Worm (Caenorhabditis elegans): ENCODE data around the gene acs-1.
A peak's percentile ranks its signal among the peaks of the same experiment; 100 is the strongest.

The acs-1 gene

ce11 chrV:6522879-6523497 is 1.8 kb upstream of the acs-1 start (continued):
- no peak for TF ChIP-seq ztf-26 (tag; optimal IDR thresholded peaks at IDR 0.05)
- TF ChIP-seq ceh-27 (GFP tag; optimal IDR thresholded peaks at IDR 0.05): no peak
- TF ChIP-seq mxl-1 (tag; optimal IDR thresholded peaks at IDR 0.05): no peak
- peak; percentile 72 for TF ChIP-seq dox-1 (GFP tag; IDR thresholded peaks at IDR 0.05)
- TF ChIP-seq F10E7.11 (tag; optimal IDR thresholded peaks at IDR 0.05): no peak
- TF ChIP-seq rcor-1 (GFP tag; IDR thresholded peaks at IDR 0.05): no peak
- no peak for TF ChIP-seq dpff-1 (tag; optimal IDR thresholded peaks at IDR 0.05)

- TF ChIP-seq atf-7 (tag; optimal IDR thresholded peaks at IDR 0.05): no peak
- no peak for TF ChIP-seq attf-3 (GFP tag; conservative IDR thresholded peaks at IDR 0.05)
- TF ChIP-seq unc-130 (GFP tag; optimal IDR thresholded peaks at IDR 0.05): no peak
- TF ChIP-seq F37B4.10 (GFP tag; IDR thresholded peaks at IDR 0.05): no peak
- no peak for TF ChIP-seq lsl-1 (GFP tag; optimal IDR thresholded peaks at IDR 0.05)
- no peak for TF ChIP-seq nhr-27 (tag; optimal IDR thresholded peaks at IDR 0.05)
- no peak for TF ChIP-seq mel-28 (tag; optimal IDR thresholded peaks at IDR 0.05; ENCODE audit: borderline replicate concordance)
- no peak for TF ChIP-seq ceh-58 (GFP tag; IDR thresholded peaks at IDR 0.05)
- TF ChIP-seq ztf-6 (GFP tag; IDR thresholded peaks at IDR 0.05): no peak
- no peak for TF ChIP-seq ceh-40 (GFP tag; IDR thresholded peaks at IDR 0.05)
- TF ChIP-seq ceh-91 (GFP tag; IDR thresholded peaks at IDR 0.05): no peak
Observed at ce11 chrV:6533030-6533429, 8.2 kb downstream of the acs-1 start, which contains the start of gene hpo-26. Gene hpo-26 (minus strand): TSS chrV:6533060.

- 0 out of 2 replicates have a peak, but pooled peaks have one; percentile 28 for TF ChIP-seq egl-44 (GFP tag; IDR thresholded peaks at IDR 0.05)
- TF ChIP-seq B0035.1 (tag; optimal IDR thresholded peaks at IDR 0.05): no peak
- TF ChIP-seq ceh-40 (GFP tag; IDR thresholded peaks at IDR 0.05): 0 out of 2 replicates have a peak, but pooled peaks have one; percentile 42
- TF ChIP-seq nfyb-1 (GFP tag; IDR thresholded peaks at IDR 0.05): 0 out of 2 replicates have a peak, but pooled peaks have one; percentile 42
- no peak for TF ChIP-seq cebp-1 (GFP tag; IDR thresholded peaks at IDR 0.05)
- TF ChIP-seq cebp-1 (tag; optimal IDR thresholded peaks at IDR 0.05): peak; percentile 24
Observed at ce11 chrV:6538323-6538722, 13.5 kb downstream of the acs-1 start.

- TF ChIP-seq bed-2 (GFP tag; IDR thresholded peaks at IDR 0.05) (no peak), ceh-79 (tag; optimal IDR thresholded peaks at IDR 0.05) (no peak), snpc-4 (GFP tag; optimal IDR thresholded peaks at IDR 0.05) (no peak), snpc-4 (tag; optimal IDR thresholded peaks at IDR 0.05) (no peak), Y53F4B.3 (GFP tag; IDR thresholded peaks at IDR 0.05) (no peak), fkh-3 (tag; optimal IDR thresholded peaks at IDR 0.05) (no peak), atf-7 (tag; optimal IDR thresholded peaks at IDR 0.05) (peak; percentile 0), ekl-4 (GFP tag; IDR thresholded peaks at IDR 0.05) (no peak), lin-26 (GFP tag; IDR thresholded peaks at IDR 0.05) (peak; percentile 26; the same call in 1 of the 2 replicates), ama-1 (optimal IDR thresholded peaks at IDR 0.05) (no peak), ama-1 (GFP tag; optimal IDR thresholded peaks at IDR 0.05) (no peak), cebp-1 (GFP tag; IDR thresholded peaks at IDR 0.05) (no peak), cebp-1 (tag; optimal IDR thresholded peaks at IDR 0.05) (peak; percentile 15), aptf-3 (GFP tag; IDR thresholded peaks at IDR 0.05) (no peak), Y67H2A.10 (GFP tag; conservative IDR thresholded peaks at IDR 0.05) (no peak), akir-1 (GFP tag; optimal IDR thresholded peaks at IDR 0.05) (no peak), mcd-1 (GFP tag; IDR thresholded peaks at IDR 0.05) (0 out of 2 replicates have a peak, but pooled peaks have one; percentile 31), madf-3 (GFP tag; IDR thresholded peaks at IDR 0.05) (no peak), nfya-1 (tag; optimal IDR thresholded peaks at IDR 0.05; ENCODE audit: borderline replicate concordance, insufficient read depth) (no peak), ztf-26 (tag; optimal IDR thresholded peaks at IDR 0.05) (peak; percentile 5), snpc-1.3 (tag; optimal IDR thresholded peaks at IDR 0.05; ENCODE audit: insufficient read depth) (no peak), egl-18 (GFP tag; IDR thresholded peaks at IDR 0.05) (no peak), F52B5.7 (tag; optimal IDR thresholded peaks at IDR 0.05) (no peak), ceh-100 (GFP tag; IDR thresholded peaks at IDR 0.05) (no peak), ceh-91 (GFP tag; IDR thresholded peaks at IDR 0.05) (no peak), madf-6 (GFP tag; IDR thresholded peaks at IDR 0.05) (0 out of 2 replicates have a peak, but pooled peaks have one; percentile 13), B0035.1 (tag; optimal IDR thresholded peaks at IDR 0.05) (no peak)
Observed at ce11 chrV:6541875-6542274, 17.1 kb downstream of the acs-1 start.

Data from whole organism, young adult.